Fruit fly (Drosophila melanogaster) whole organism, embryonic: Measurements from ENCODE around the gene CG11700.
A peak's percentile ranks its signal among the peaks of the same experiment; 100 is the strongest.

Experiments
- Blimp-1 ChIP-seq: fragments of 200-800 bp; sonication (Bioruptor generic); optimal IDR thresholded peaks from 3 replicates; lab custom pipeline; 2018; ENCODE audit warnings: missing biosample characterization, missing genetic modification characterization, mild to moderate bottlenecking, moderate library complexity, missing genetic modification reagents
- BtbVII ChIP-seq: fragments of 200-800 bp; sonication (Bioruptor generic); optimal IDR thresholded peaks from 3 replicates; lab custom pipeline; 2017; ENCODE audit warnings: missing biosample characterization, mild to moderate bottlenecking, missing genetic modification characterization
- CG1024 ChIP-seq: fragments of 200-800 bp; sonication (Bioruptor generic); IDR thresholded peaks from 2 replicates; pipeline ENCODE4 v1.3.6; 2022; ENCODE audit warnings: missing biosample characterization, missing genetic modification characterization
- CG10654 ChIP-seq: fragments of 200-800 bp; sonication (Bioruptor generic); optimal IDR thresholded peaks from 2 replicates; lab custom pipeline; 2016; ENCODE audit warnings: missing biosample characterization, missing genetic modification characterization
- CG12219 ChIP-seq: fragments of 200-800 bp; sonication (Bioruptor generic); optimal IDR thresholded peaks from 3 replicates; lab custom pipeline; 2018; ENCODE audit warnings: missing biosample characterization, mild to moderate bottlenecking, missing genetic modification characterization
- CG12391 ChIP-seq: fragments of 200-800 bp; sonication (Bioruptor generic); optimal IDR thresholded peaks from 3 replicates; lab custom pipeline; 2018; ENCODE audit warnings: missing biosample characterization, mild to moderate bottlenecking, missing genetic modification characterization, moderate library complexity
- CG12942 ChIP-seq: fragments of 200-800 bp; sonication (Bioruptor generic); optimal IDR thresholded peaks from 3 replicates; lab custom pipeline; 2016; ENCODE audit warnings: missing biosample characterization, missing genetic modification characterization
- CG14710 ChIP-seq: fragments of 200-800 bp; sonication (Bioruptor generic); optimal IDR thresholded peaks from 3 replicates; lab custom pipeline; 2019; ENCODE audit warnings: missing biosample characterization, mild to moderate bottlenecking, missing genetic modification characterization, moderate library complexity
- CG15269 ChIP-seq: fragments of 200-800 bp; sonication (Bioruptor generic); optimal IDR thresholded peaks from 2 replicates; lab custom pipeline; 2018; ENCODE audit warnings: missing biosample characterization, mild to moderate bottlenecking, missing genetic modification characterization, moderate library complexity
- CG1647 ChIP-seq: fragments of 200-800 bp; sonication (Bioruptor generic); optimal IDR thresholded peaks from 3 replicates; lab custom pipeline; 2016; ENCODE audit warnings: missing biosample characterization, missing genetic modification characterization
- CG17829 ChIP-seq: fragments of 200-800 bp; optimal IDR thresholded peaks from 2 replicates; lab custom pipeline; 2019; ENCODE audit warnings: missing biosample characterization, mild to moderate bottlenecking, missing genetic modification characterization, moderate library complexity
- CG18599 ChIP-seq: fragments of 200-800 bp; sonication (Bioruptor generic); optimal IDR thresholded peaks from 3 replicates; lab custom pipeline; 2017; ENCODE audit warnings: missing biosample characterization, missing genetic modification characterization, mild to moderate bottlenecking, moderate library complexity, missing genetic modification reagents
- CG30431 ChIP-seq: fragments of 200-800 bp; sonication (Bioruptor generic); optimal IDR thresholded peaks from 2 replicates; lab custom pipeline; 2017; ENCODE audit warnings: missing biosample characterization, missing genetic modification characterization
- CG32532 ChIP-seq: fragments of 200-800 bp; sonication (Bioruptor generic); IDR thresholded peaks from 2 replicates; pipeline ENCODE4 v1.3.6; 2022; ENCODE audit warnings: missing biosample characterization, missing genetic modification characterization
- CG6654 ChIP-seq: fragments of 200-800 bp; sonication (Bioruptor generic); optimal IDR thresholded peaks from 2 replicates; lab custom pipeline; 2017; ENCODE audit warnings: missing biosample characterization, mild to moderate bottlenecking, missing genetic modification characterization
- Dek ChIP-seq: fragments of 200-800 bp; sonication (Bioruptor generic); optimal IDR thresholded peaks from 3 replicates; lab custom pipeline; 2019; ENCODE audit warnings: missing biosample characterization, mild to moderate bottlenecking, missing genetic modification characterization, moderate library complexity
- Dp ChIP-seq: fragments of 200-800 bp; sonication (Bioruptor generic); optimal IDR thresholded peaks from 2 replicates; lab custom pipeline; 2018; ENCODE audit warnings: missing biosample characterization, mild to moderate bottlenecking, missing genetic modification characterization, moderate library complexity
- H15 ChIP-seq: fragments of 200-800 bp; sonication (Bioruptor generic); IDR thresholded peaks from 3 replicates; pipeline ENCODE4 v1.3.6; 2022; ENCODE audit warnings: missing biosample characterization, missing genetic modification characterization
- Hr51 ChIP-seq, 2 experiments: fragments of 200-800 bp; sonication (Bioruptor generic); optimal IDR thresholded peaks; 2 replicates in 1 of 2; 3 replicates in 1 of 2; lab custom pipeline; 2016 to 2018; ENCODE audit warnings: missing biosample characterization in 2 of 2, missing genetic modification characterization in 2 of 2, mild to moderate bottlenecking in 1 of 2, moderate library complexity in 1 of 2
- NFAT ChIP-seq: fragments of 200-800 bp; sonication (Bioruptor generic); IDR thresholded peaks from 2 replicates; pipeline ENCODE4 v1.3.6; 2022; ENCODE audit warnings: missing biosample characterization, missing genetic modification characterization
- NK7.1 ChIP-seq: fragments of 200-800 bp; sonication (Bioruptor generic); optimal IDR thresholded peaks from 3 replicates; lab custom pipeline; 2016; ENCODE audit warnings: missing biosample characterization, missing genetic modification characterization
- Rx ChIP-seq: fragments of 200-800 bp; sonication (Bioruptor generic); IDR thresholded peaks from 2 replicates; pipeline ENCODE4 v1.3.6; 2022; ENCODE audit warnings: missing biosample characterization, missing genetic modification characterization
- Sox100B ChIP-seq: fragments of 200-800 bp; sonication (Bioruptor generic); optimal IDR thresholded peaks from 3 replicates; lab custom pipeline; 2018; ENCODE audit warnings: missing biosample characterization, mild to moderate bottlenecking, missing genetic modification characterization
- Sry-δ ChIP-seq: fragments of 200-800 bp; sonication (Bioruptor generic); optimal IDR thresholded peaks from 2 replicates; lab custom pipeline; 2016; ENCODE audit warnings: missing biosample characterization, missing genetic modification characterization
- br ChIP-seq: fragments of >200 bp; optimal IDR thresholded peaks from 2 replicates; lab custom pipeline; 2017
- caup ChIP-seq: fragments of 200-800 bp; sonication (Bioruptor generic); optimal IDR thresholded peaks from 3 replicates; lab custom pipeline; 2017; ENCODE audit warnings: missing biosample characterization, mild to moderate bottlenecking, missing genetic modification characterization, moderate library complexity; ENCODE audit not compliant: severe bottlenecking
- cg ChIP-seq: fragments of 200-800 bp; sonication (Bioruptor generic); optimal IDR thresholded peaks from 3 replicates; lab custom pipeline; 2019; ENCODE audit warnings: missing biosample characterization, mild to moderate bottlenecking, missing genetic modification characterization, moderate library complexity
- dmrt99B ChIP-seq: fragments of 200-800 bp; sonication (Bioruptor generic); optimal IDR thresholded peaks from 2 replicates; lab custom pipeline; 2018; ENCODE audit warnings: missing biosample characterization, mild to moderate bottlenecking, missing genetic modification characterization, moderate library complexity
- fd3F ChIP-seq: fragments of 200-800 bp; sonication (Bioruptor generic); optimal IDR thresholded peaks from 2 replicates; lab custom pipeline; 2018; ENCODE audit warnings: missing biosample characterization, mild to moderate bottlenecking, missing genetic modification characterization, moderate library complexity
- gem ChIP-seq: fragments of 200-800 bp; sonication (Bioruptor generic); optimal IDR thresholded peaks from 2 replicates; lab custom pipeline; 2019; ENCODE audit warnings: missing biosample characterization, mild to moderate bottlenecking, missing genetic modification characterization, moderate library complexity
- hb ChIP-seq: fragments of 200-800 bp; sonication (Bioruptor generic); IDR thresholded peaks from 3 replicates; pipeline ENCODE4 v1.3.6; 2022; ENCODE audit warnings: missing biosample characterization, missing genetic modification characterization; ENCODE audit not compliant: partially characterized antibody
- hkb ChIP-seq, 2 experiments: fragments of 200-800 bp in 1 of 2; fragments of >200 bp in 1 of 2; sonication (Bioruptor generic) in 1 of 2; IDR thresholded peaks in 1 of 2; optimal IDR thresholded peaks in 1 of 2; 2 replicates each; pipeline versions ENCODE4 v1.3.6 to Lab custom; 2017 to 2022; ENCODE audit warnings: missing biosample characterization in 1 of 2, missing genetic modification characterization in 1 of 2
- kni ChIP-seq: fragments of 200-800 bp; sonication (Bioruptor generic); optimal IDR thresholded peaks from 3 replicates; lab custom pipeline; 2017; ENCODE audit warnings: mild to moderate bottlenecking, missing biosample characterization, missing genetic modification reagents, missing genetic modification characterization
- knrl ChIP-seq: fragments of 200-800 bp; sonication (Bioruptor generic); IDR thresholded peaks from 3 replicates; pipeline ENCODE4 v1.3.6; 2022; ENCODE audit warnings: missing biosample characterization, missing genetic modification characterization; ENCODE audit not compliant: partially characterized antibody
- lmd ChIP-seq: fragments of 200-800 bp; sonication (Bioruptor generic); IDR thresholded peaks from 2 replicates; pipeline ENCODE4 v1.3.6; 2022; ENCODE audit warnings: missing biosample characterization, missing genetic modification characterization
- mirr ChIP-seq: fragments of 200-800 bp; sonication (Bioruptor generic); optimal IDR thresholded peaks from 3 replicates; lab custom pipeline; 2018; ENCODE audit warnings: missing biosample characterization, mild to moderate bottlenecking, missing genetic modification characterization
- nom ChIP-seq: fragments of 200-800 bp; sonication (Bioruptor generic); optimal IDR thresholded peaks from 2 replicates; lab custom pipeline; 2017; ENCODE audit warnings: missing biosample characterization, missing genetic modification characterization, mild to moderate bottlenecking, moderate library complexity, missing genetic modification reagents
- odd ChIP-seq: fragments of 200-800 bp; sonication (Bioruptor generic); optimal IDR thresholded peaks from 2 replicates; lab custom pipeline; 2017; ENCODE audit warnings: missing biosample characterization, mild to moderate bottlenecking, missing genetic modification characterization
- pan ChIP-seq, 4 experiments: fragments of >200 bp in 3 of 4; fragments of 200-800 bp in 1 of 4; sonication (Bioruptor generic) in 1 of 4; optimal IDR thresholded peaks in 3 of 4; IDR thresholded peaks in 1 of 4; 2 replicates each; pipeline versions ENCODE4 v1.3.6 to Lab custom; 2017 to 2022; ENCODE audit warnings: missing biosample characterization in 2 of 4, missing genetic modification characterization in 2 of 4, mixed read lengths in 1 of 4
- pho ChIP-seq: fragments of 200-800 bp; sonication (Bioruptor generic); optimal IDR thresholded peaks from 2 replicates; lab custom pipeline; 2016; ENCODE audit warnings: missing biosample characterization, missing genetic modification characterization
- prd ChIP-seq, 3 experiments: fragments of >200 bp in 2 of 3; fragments of 200-800 bp in 1 of 3; sonication (Bioruptor generic) in 1 of 3; optimal IDR thresholded peaks in 2 of 3; IDR thresholded peaks in 1 of 3; 2 replicates in 2 of 3; 3 replicates in 1 of 3; pipeline versions ENCODE4 v1.3.6 to Lab custom; 2017 to 2022; ENCODE audit warnings: missing biosample characterization in 1 of 3, missing genetic modification characterization in 1 of 3
- slbo ChIP-seq: fragments of 200-800 bp; sonication (Bioruptor generic); IDR thresholded peaks from 2 replicates; pipeline ENCODE4 v1.3.6; 2022; ENCODE audit warnings: missing biosample characterization, missing genetic modification characterization
- sob ChIP-seq: fragments of 200-800 bp; sonication (Bioruptor generic); IDR thresholded peaks from 2 replicates; pipeline ENCODE4 v1.3.6; 2022; ENCODE audit warnings: missing biosample characterization, missing genetic modification characterization
- wor ChIP-seq: fragments of 200-800 bp; sonication (Bioruptor generic); IDR thresholded peaks from 2 replicates; pipeline ENCODE4 v1.3.6; 2022; ENCODE audit warnings: missing biosample characterization, missing genetic modification characterization

Gene CG11700

dm6 chrX:6308852-6309251, 25.5 kb upstream of the CG11700 start, which contains the start of gene CG15894 (continued):
- TF ChIP-seq CG1647 (GFP tag; lab: Kevin White, UChicago) (no peak), fd3F (GFP tag; lab: Kevin White, UChicago) (no peak), CG10654 (no peak), CG14710 (tag; lab: Kevin White, UChicago) (no peak), Sry-δ (GFP tag; lab: Kevin White, UChicago) (no peak), CG6654 (GFP tag; lab: Kevin White, UChicago) (no peak), CG1024 (GFP tag; lab: Robert Waterston, UW) (no peak), CG18599 (GFP tag; lab: Kevin White, UChicago) (peak; percentile 49), CG12942 (GFP tag; lab: Kevin White, UChicago) (no peak), nom (no peak), wor (no peak), NFAT (GFP tag; lab: Robert Waterston, UW) (no peak), prd (optimal IDR thresholded peaks at IDR 0.05; lab: Kevin White, UChicago) (no peak), prd (GFP tag; IDR thresholded peaks at IDR 0.05; lab: Robert Waterston, UW) (peak; percentile 26; the same call in 1 of the 3 replicates), knrl (GFP tag; lab: Robert Waterston, UW) (no peak), mirr (GFP tag; lab: Kevin White, UChicago) (no peak), CG12391 (tag; lab: Kevin White, UChicago) (no peak), Rx (no peak), hb (GFP tag; lab: Robert Waterston, UW) (no peak), CG30431 (GFP tag; lab: Kevin White, UChicago) (no peak), CG32532 (no peak), BtbVII (no peak), Sox100B (GFP tag; lab: Kevin White, UChicago) (no peak), Blimp-1 (peak; percentile 3), gem (tag; lab: Kevin White, UChicago) (peak; percentile 28), pho (GFP tag; lab: Kevin White, UChicago) (no peak), CG15269 (peak; percentile 14), slbo (GFP tag; lab: Robert Waterston, UW) (peak; percentile 26; the same call in 1 of the 2 replicates), CG17829 (tag; lab: Kevin White, UChicago) (no peak), Dp (GFP tag; lab: Kevin White, UChicago) (no peak), sob (GFP tag; lab: Robert Waterston, UW) (peak; percentile 28; the same call in 1 of the 2 replicates), Hr51 (GFP tag; optimal IDR thresholded peaks at IDR 0.05; lab: Kevin White, UChicago) (no peak), cg (GFP tag; lab: Kevin White, UChicago) (peak; percentile 62), br (lab: Kevin White, UChicago) (no peak), odd (GFP tag; lab: Kevin White, UChicago) (no peak), lmd (peak; percentile 21; the same call in 1 of the 2 replicates), pan (optimal IDR thresholded peaks at IDR 0.05; lab: Kevin White, UChicago) (no peak), pan (GFP tag; optimal IDR thresholded peaks at IDR 0.05 in 1 of 2, IDR thresholded peaks at IDR 0.05 in 1 of 2) (no peak), NK7.1 (GFP tag; lab: Kevin White, UChicago) (no peak), hkb (optimal IDR thresholded peaks at IDR 0.05; lab: Kevin White, UChicago) (no peak), hkb (GFP tag; IDR thresholded peaks at IDR 0.05; lab: Robert Waterston, UW) (0 out of 2 replicates have a peak, but pooled peaks have one; percentile 39), dmrt99B (peak; percentile 5), Dek (tag; lab: Kevin White, UChicago) (no peak), H15 (GFP tag; lab: Robert Waterston, UW) (no peak), CG12219 (peak; percentile 63), kni (peak; percentile 5), caup (GFP tag; lab: Kevin White, UChicago) (no peak)
